Fruit fly (Drosophila melanogaster): Measurements from ENCODE around the gene CG4842.
A peak's percentile ranks its signal among the peaks of the same experiment; 100 is the strongest.

The CG4842 gene

DNA sequence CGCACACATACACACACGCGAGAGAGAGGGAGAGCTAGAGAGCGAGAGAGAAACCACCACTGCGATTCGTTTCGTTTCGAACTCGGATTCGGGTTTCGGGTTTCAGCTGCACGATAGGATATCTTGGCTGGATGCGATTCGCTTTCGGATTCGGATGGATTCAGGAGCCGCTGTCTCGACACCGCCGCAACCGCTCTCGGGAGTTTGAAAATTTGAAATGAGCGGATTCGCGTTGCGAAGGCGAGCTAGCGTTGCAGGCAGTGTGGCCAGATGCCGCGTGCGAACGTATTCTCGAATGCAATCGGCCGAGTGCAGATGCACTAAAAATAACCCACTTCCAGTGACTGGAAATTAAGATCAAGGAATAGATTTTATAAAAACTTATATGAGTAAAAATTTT is 43.4 kb downstream of the CG4842 start, which contains the start of gene fax (continued):
- TF ChIP-seq Fer1 (GFP tag; optimal IDR thresholded peaks at IDR 0.05) (peak; percentile 44), dati (GFP tag; IDR thresholded peaks at IDR 0.05) (no peak), CG12744 (GFP tag; optimal IDR thresholded peaks at IDR 0.05) (no peak), Eip74EF (GFP tag; optimal IDR thresholded peaks at IDR 0.05) (peak in 1 of 2 experiments; percentile 27), gro (GFP tag; optimal IDR thresholded peaks at IDR 0.05) (peak; percentile 44), vvl (GFP tag; IDR thresholded peaks at IDR 0.05) (peak; percentile 61; the same call in 1 of the 2 replicates), CG2120 (GFP tag; optimal IDR thresholded peaks at IDR 0.05) (peak; percentile 0), chif (GFP tag; optimal IDR thresholded peaks at IDR 0.05) (peak in 1 of 2 experiments; percentile 5), ssp (GFP tag; IDR thresholded peaks at IDR 0.05) (no peak), pb (GFP tag; optimal IDR thresholded peaks at IDR 0.05) (no peak), H15 (GFP tag; IDR thresholded peaks at IDR 0.05) (no peak), cad (GFP tag; optimal IDR thresholded peaks at IDR 0.05) (no peak), chm (GFP tag; IDR thresholded peaks at IDR 0.05) (peak; percentile 78), sima (GFP tag; optimal IDR thresholded peaks at IDR 0.05) (no peak), CG7357 (GFP tag; IDR thresholded peaks at IDR 0.05) (no peak), Kr (GFP tag; optimal IDR thresholded peaks at IDR 0.05) (peak; percentile 70), Fer2 (tag; optimal IDR thresholded peaks at IDR 0.05) (no peak), Gug (GFP tag; IDR thresholded peaks at IDR 0.05) (no peak), sqz (GFP tag; optimal IDR thresholded peaks at IDR 0.05) (peak; percentile 43), so (GFP tag; IDR thresholded peaks at IDR 0.05) (peak; percentile 57; the same call in 1 of the 3 replicates), CG12104 (GFP tag; optimal IDR thresholded peaks at IDR 0.05) (no peak), caup (GFP tag; optimal IDR thresholded peaks at IDR 0.05; ENCODE audit: severe bottlenecking) (peak; percentile 34), CG18599 (GFP tag; optimal IDR thresholded peaks at IDR 0.05) (peak; percentile 48), CG8924 (tag; optimal IDR thresholded peaks at IDR 0.05) (peak; percentile 54), wor (GFP tag; IDR thresholded peaks at IDR 0.05) (no peak), bbx (GFP tag; IDR thresholded peaks at IDR 0.05; ENCODE audit: partially characterized antibody) (peak; percentile 55), Ets65A (GFP tag) (no peak), nom (GFP tag; optimal IDR thresholded peaks at IDR 0.05) (peak; percentile 88), tin (GFP tag; optimal IDR thresholded peaks at IDR 0.05) (no peak), sd (tag; optimal IDR thresholded peaks at IDR 0.05) (peak; percentile 23), CG10431 (GFP tag; optimal IDR thresholded peaks at IDR 0.05) (peak; percentile 41), CG6791 (GFP tag; IDR thresholded peaks at IDR 0.05; ENCODE audit: partially characterized antibody) (peak; percentile 54; the same call in 1 of the 3 replicates), Hr3 (GFP tag; optimal IDR thresholded peaks at IDR 0.05) (no peak), CG42726 (GFP tag; IDR thresholded peaks at IDR 0.05; ENCODE audit: partially characterized antibody) (peak; percentile 85), abd-A (tag; optimal IDR thresholded peaks at IDR 0.05) (no peak), CG4282 (GFP tag; optimal IDR thresholded peaks at IDR 0.05) (peak; percentile 14), CG31441 (GFP tag; IDR thresholded peaks at IDR 0.05) (no peak; the same call in 1 of the 2 replicates), stwl (tag; optimal IDR thresholded peaks at IDR 0.05) (peak; percentile 63), CG8944 (GFP tag; optimal IDR thresholded peaks at IDR 0.05) (no peak), Rfx (GFP tag; IDR thresholded peaks at IDR 0.05) (peak; percentile 22; the same call in 1 of the 2 replicates), CG32532 (GFP tag; IDR thresholded peaks at IDR 0.05) (peak; percentile 29; the same call in 1 of the 2 replicates), CG6683 (GFP tag; optimal IDR thresholded peaks at IDR 0.05) (no peak), Pdp1 (GFP tag; optimal IDR thresholded peaks at IDR 0.05) (peak in 1 of 2 experiments; percentile 35), Camta (GFP tag; optimal IDR thresholded peaks at IDR 0.05) (no peak), z (GFP tag; IDR thresholded peaks at IDR 0.05) (no peak), CG4707 (GFP tag; optimal IDR thresholded peaks at IDR 0.05) (peak; percentile 40), ara (GFP tag; IDR thresholded peaks at IDR 0.05) (no peak), CG4854 (GFP tag; optimal IDR thresholded peaks at IDR 0.05) (peak; percentile 9), row (GFP tag; IDR thresholded peaks at IDR 0.05) (peak; percentile 46; the same call in 1 of the 3 replicates), pnt (GFP tag; optimal IDR thresholded peaks at IDR 0.05) (no peak), CG6813 (GFP tag; optimal IDR thresholded peaks at IDR 0.05) (no peak)

All from whole organism, embryonic.